Worm (Caenorhabditis elegans) whole organism, L1 larva: ENCODE data around the gene srt-27.

Source experiments
- C04F5.9 ChIP-seq: sonication (generic microtip); optimal IDR thresholded peaks from 2 replicates; lab custom pipeline; 2016; ENCODE audit warnings: missing genetic modification characterization, missing compliant biosample characterization
- C16A3.4 ChIP-seq: fragments of 150-350 bp; optimal IDR thresholded peaks from 2 replicates; lab custom pipeline; 2014; ENCODE audit warnings: missing biosample characterization, missing genetic modification characterization
- C34B4.2 ChIP-seq: sonication (generic microtip); optimal IDR thresholded peaks from 2 replicates; lab custom pipeline; 2017; ENCODE audit warnings: mild to moderate bottlenecking, missing genetic modification characterization, missing compliant biosample characterization
- F16B12.6 ChIP-seq: fragments of 150-350 bp; optimal IDR thresholded peaks from 2 replicates; lab custom pipeline; 2014; ENCODE audit warnings: missing biosample characterization, missing genetic modification characterization
- aha-1 ChIP-seq: fragments of 150-350 bp; optimal IDR thresholded peaks from 2 replicates; lab custom pipeline; 2014; ENCODE audit warnings: missing biosample characterization, missing genetic modification characterization
- alr-1 ChIP-seq: fragments of 200-800 bp; sonication (Bioruptor generic); optimal IDR thresholded peaks from 2 replicates; lab custom pipeline; 2018; ENCODE audit warnings: borderline replicate concordance, mild to moderate bottlenecking, missing genetic modification characterization, missing compliant biosample characterization
- ceh-63 ChIP-seq: fragments of 200-800 bp; sonication (Bioruptor generic); optimal IDR thresholded peaks from 2 replicates; lab custom pipeline; 2018; ENCODE audit warnings: mild to moderate bottlenecking, missing genetic modification characterization, missing compliant biosample characterization
- ceh-82 ChIP-seq, 3 experiments: fragments of 150-350 bp in 1 of 3; sonication (generic microtip) in 2 of 3; optimal IDR thresholded peaks; 2 replicates each; lab custom pipeline; 2014 to 2017; ENCODE audit warnings: missing biosample characterization in 3 of 3, missing genetic modification characterization in 3 of 3
- ceh-88 ChIP-seq: fragments of 200-800 bp; sonication (Bioruptor generic); IDR thresholded peaks from 2 replicates; pipeline ENCODE4 v1.3.6; 2022; ENCODE audit warnings: missing genetic modification characterization, missing compliant biosample characterization
- ces-1 ChIP-seq: fragments of 150-350 bp; optimal IDR thresholded peaks from 2 replicates; lab custom pipeline; 2014; ENCODE audit warnings: missing biosample characterization, missing genetic modification reagents, missing genetic modification characterization
- dsc-1 ChIP-seq: sonication (generic microtip); optimal IDR thresholded peaks from 2 replicates; lab custom pipeline; 2016; ENCODE audit warnings: mild to moderate bottlenecking, missing genetic modification characterization, missing compliant biosample characterization
- efl-1 ChIP-seq, 4 experiments: fragments of 150-350 bp; optimal IDR thresholded peaks in 3 of 4; peaks in 1 of 4; 1 replicate in 1 of 4; 2 replicates in 3 of 4; lab custom pipeline; 2014; ENCODE audit warnings: missing biosample characterization in 2 of 4, missing genetic modification characterization in 2 of 4, missing genetic modification reagents in 2 of 4
- efl-3 ChIP-seq: fragments of 200-800 bp; sonication (Bioruptor generic); optimal IDR thresholded peaks from 2 replicates; lab custom pipeline; 2018; ENCODE audit warnings: mild to moderate bottlenecking, missing genetic modification characterization, missing compliant biosample characterization
- elt-2 ChIP-seq: sonication (generic microtip); optimal IDR thresholded peaks from 2 replicates; lab custom pipeline; 2016; ENCODE audit warnings: missing genetic modification characterization, mild to moderate bottlenecking, inconsistent platforms, missing compliant biosample characterization, missing genetic modification reagents
- ets-5 ChIP-seq: fragments of 200-800 bp; sonication (Bioruptor generic); IDR thresholded peaks from 2 replicates; pipeline ENCODE4 v1.3.6; 2022; ENCODE audit warnings: missing genetic modification characterization, missing compliant biosample characterization
- fkh-4 ChIP-seq: sonication (generic microtip); optimal IDR thresholded peaks from 2 replicates; lab custom pipeline; 2016; ENCODE audit warnings: missing compliant biosample characterization, missing genetic modification characterization, borderline replicate concordance
- fkh-8 ChIP-seq: sonication (generic microtip); optimal IDR thresholded peaks from 2 replicates; lab custom pipeline; 2016; ENCODE audit warnings: mild to moderate bottlenecking, missing genetic modification characterization, missing compliant biosample characterization
- grh-1 ChIP-seq: fragments of 200-800 bp; sonication (Bioruptor generic); IDR thresholded peaks from 2 replicates; pipeline ENCODE4 v1.3.6; 2022; ENCODE audit warnings: missing genetic modification reagents, missing genetic modification characterization, missing compliant biosample characterization
- hpl-2 ChIP-seq: fragments of 150-350 bp; optimal IDR thresholded peaks from 2 replicates; lab custom pipeline; 2014; ENCODE audit warnings: missing biosample characterization, missing genetic modification reagents, missing genetic modification characterization
- lin-13 ChIP-seq: fragments of 150-350 bp; optimal IDR thresholded peaks from 2 replicates; lab custom pipeline; 2014; ENCODE audit warnings: missing biosample characterization, missing genetic modification reagents, missing genetic modification characterization
- lin-14 ChIP-seq: fragments of 200-800 bp; sonication (Bioruptor generic); optimal IDR thresholded peaks from 2 replicates; lab custom pipeline; 2018; ENCODE audit warnings: mild to moderate bottlenecking, missing genetic modification characterization, moderate library complexity, missing compliant biosample characterization
- mep-1 ChIP-seq: fragments of 150-350 bp; optimal IDR thresholded peaks from 2 replicates; lab custom pipeline; 2014; ENCODE audit warnings: missing biosample characterization, missing genetic modification characterization
- nhr-28 ChIP-seq: fragments of 150-350 bp; optimal IDR thresholded peaks from 2 replicates; lab custom pipeline; 2014; ENCODE audit warnings: missing biosample characterization, missing genetic modification characterization
- nhr-47 ChIP-seq: sonication (generic microtip); optimal IDR thresholded peaks from 2 replicates; lab custom pipeline; 2016; ENCODE audit warnings: mild to moderate bottlenecking, missing genetic modification characterization, moderate library complexity, missing compliant biosample characterization
- nhr-76 ChIP-seq: sonication (generic microtip); optimal IDR thresholded peaks from 2 replicates; lab custom pipeline; 2017; ENCODE audit warnings: missing biosample characterization, missing genetic modification characterization
- nhr-90 ChIP-seq: sonication (generic microtip); optimal IDR thresholded peaks from 2 replicates; lab custom pipeline; 2016; ENCODE audit warnings: mild to moderate bottlenecking, missing genetic modification characterization, missing compliant biosample characterization; ENCODE audit not compliant: poor library complexity
- pqm-1 ChIP-seq: sonication (generic microtip); optimal IDR thresholded peaks from 3 replicates; lab custom pipeline; 2017; ENCODE audit warnings: missing biosample characterization, missing genetic modification characterization
- rnt-1 ChIP-seq: sonication (generic microtip); optimal IDR thresholded peaks from 2 replicates; lab custom pipeline; 2016; ENCODE audit warnings: mild to moderate bottlenecking, missing genetic modification characterization, moderate library complexity, missing compliant biosample characterization
- skn-1 ChIP-seq: fragments of 150-350 bp; optimal IDR thresholded peaks from 2 replicates; lab custom pipeline; 2014; ENCODE audit warnings: missing biosample characterization, missing genetic modification characterization
- snpc-4 ChIP-seq: fragments of 150-350 bp; optimal IDR thresholded peaks from 2 replicates; lab custom pipeline; 2014; ENCODE audit warnings: missing biosample characterization, missing genetic modification characterization
- snu-23 ChIP-seq: sonication (generic microtip); optimal IDR thresholded peaks from 2 replicates; lab custom pipeline; 2016; ENCODE audit warnings: missing genetic modification characterization, missing compliant biosample characterization
- swsn-7 ChIP-seq: sonication (generic microtip); optimal IDR thresholded peaks from 2 replicates; lab custom pipeline; 2016; ENCODE audit warnings: missing genetic modification characterization, missing compliant biosample characterization
- tlp-1 ChIP-seq: fragments of 150-350 bp; optimal IDR thresholded peaks from 2 replicates; lab custom pipeline; 2014; ENCODE audit warnings: missing biosample characterization, missing genetic modification characterization
- ztf-4 ChIP-seq: fragments of 150-350 bp; optimal IDR thresholded peaks from 2 replicates; lab custom pipeline; 2014; ENCODE audit warnings: missing biosample characterization, missing genetic modification characterization

The srt-27 gene

DNA sequence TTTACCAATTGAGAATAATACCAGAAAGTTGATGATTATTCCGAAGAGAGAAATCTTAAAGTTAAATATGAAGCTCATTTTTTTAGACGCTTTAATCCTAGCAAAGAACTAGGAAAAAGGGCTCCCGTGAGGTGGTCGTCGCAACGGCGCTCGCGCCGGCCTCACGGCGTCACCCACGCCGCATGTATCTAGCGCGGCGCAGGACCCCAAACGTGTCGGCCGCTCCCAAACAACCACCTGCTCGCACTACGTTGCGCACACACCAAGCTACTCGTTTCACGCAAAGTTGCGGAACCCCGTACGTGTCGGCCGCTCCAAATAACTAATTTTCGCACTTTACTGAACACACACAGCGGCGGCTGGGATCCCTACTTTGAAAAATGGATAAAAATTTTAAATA, 25.7 kb upstream of the srt-27 start:
- TF ChIP-seq nhr-90 (tag; lab: Kevin White, UChicago), result no peak
- no peak for TF ChIP-seq ztf-4
- no peak for TF ChIP-seq tlp-1 (tag; lab: Kevin White, UChicago)
- TF ChIP-seq C04F5.9 (tag; lab: Kevin White, UChicago), result no peak
- TF ChIP-seq ces-1 (GFP tag; lab: Kevin White, UChicago), result no peak
- no peak for TF ChIP-seq nhr-47 (tag; lab: Kevin White, UChicago)
- TF ChIP-seq ceh-63, result no peak
- TF ChIP-seq alr-1 (tag; lab: Kevin White, UChicago), result no peak
- no peak for TF ChIP-seq hpl-2 (GFP tag; lab: Kevin White, UChicago)
- TF ChIP-seq ceh-82 (tag; optimal IDR thresholded peaks at IDR 0.05; lab: Kevin White, UChicago), result no peak
- TF ChIP-seq skn-1 (tag; lab: Kevin White, UChicago), result no peak
- TF ChIP-seq mep-1 (tag; lab: Kevin White, UChicago), result no peak
- no peak for TF ChIP-seq ceh-88 (GFP tag; lab: Robert Waterston, UW)
- no peak for TF ChIP-seq elt-2 (tag; lab: Kevin White, UChicago)
- TF ChIP-seq efl-3, result no peak
- no peak for TF ChIP-seq nhr-28 (tag; lab: Kevin White, UChicago)

DNA sequence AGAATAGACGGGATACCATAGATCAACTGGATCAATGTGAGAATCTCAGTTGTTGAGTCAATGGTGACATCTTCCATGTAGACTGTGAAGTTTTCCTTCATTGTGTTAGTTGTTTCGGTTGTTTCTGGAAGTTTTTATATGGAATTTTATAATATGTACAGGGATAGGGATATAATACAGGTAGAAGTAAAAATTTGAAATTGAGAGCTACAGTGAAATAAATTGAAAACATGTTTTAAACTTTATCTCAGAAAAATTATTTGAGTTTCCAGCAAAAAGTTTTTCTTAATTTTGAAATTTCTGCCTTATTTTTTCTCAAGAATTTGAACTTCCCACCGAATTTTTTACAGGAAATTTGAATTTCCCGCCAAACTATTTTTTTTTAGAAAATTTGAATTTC, 21.6 kb upstream of the srt-27 start, which contains the start of gene srg-62:
TSS of gene srg-62 (minus strand) at position 101 of the 400 bp plus-strand sequence.
- TF ChIP-seq nhr-28 (tag; lab: Kevin White, UChicago) (no peak), lin-14 (no peak), ets-5 (no peak), C34B4.2 (tag; lab: Kevin White, UChicago) (no peak), grh-1 (no peak), rnt-1 (tag; lab: Kevin White, UChicago) (no peak), snu-23 (GFP tag; lab: Kevin White, UChicago) (no peak), pqm-1 (no peak), dsc-1 (tag; lab: Kevin White, UChicago) (no peak), efl-3 (no peak), alr-1 (tag; lab: Kevin White, UChicago) (no peak)

- no peak for TF ChIP-seq efl-3
- no peak for TF ChIP-seq nhr-76 (tag; lab: Kevin White, UChicago)
Measured at ce11 chrV:2740228-2740627, 19.6 kb upstream of the srt-27 start, which contains the start of gene srg-61. Gene srg-61, minus strand, starts transcription at chrV:2740328.

- TF ChIP-seq efl-1 (optimal IDR thresholded peaks at IDR 0.05; lab: Kevin White, UChicago) (no peak), efl-1 (GFP tag; optimal IDR thresholded peaks at IDR 0.05 in 1 of 2; lab: Kevin White, UChicago) (no peak), mep-1 (tag; lab: Kevin White, UChicago) (no peak), lin-13 (GFP tag; lab: Kevin White, UChicago) (no peak), fkh-4 (tag; lab: Kevin White, UChicago) (no peak), snpc-4 (tag; lab: Kevin White, UChicago) (peak; percentile 63), ceh-88 (GFP tag; lab: Robert Waterston, UW) (no peak), C16A3.4 (tag; lab: Kevin White, UChicago) (no peak)
Measured at ce11 chrV:2739607-2740006, 18.9 kb upstream of the srt-27 start.

DNA sequence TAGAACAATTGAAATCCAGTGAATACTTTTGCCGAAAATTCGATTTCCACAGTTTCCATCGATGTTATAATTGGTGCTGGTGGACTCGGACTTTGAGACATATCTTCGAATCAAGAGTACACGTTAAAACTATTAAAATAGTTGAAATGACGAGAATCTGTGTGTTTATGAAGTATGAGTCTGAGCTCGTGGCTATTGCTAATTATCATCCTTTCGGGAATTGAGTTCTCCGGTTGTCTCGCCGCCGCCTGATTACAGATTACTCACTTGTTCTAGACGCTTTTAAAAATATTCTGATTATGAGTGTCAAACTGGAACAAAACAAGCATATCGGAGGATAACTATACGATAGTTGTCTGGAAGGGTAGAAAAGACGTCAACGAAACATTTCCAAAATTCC, 17.5 kb upstream of the srt-27 start, which contains the start of gene srg-56:
TSS of gene srg-56 (minus strand) at position 101 of the 400 bp plus-strand sequence.
- TF ChIP-seq fkh-8 (tag; lab: Kevin White, UChicago) (peak; percentile 18), swsn-7 (tag; lab: Kevin White, UChicago) (no peak)

DNA sequence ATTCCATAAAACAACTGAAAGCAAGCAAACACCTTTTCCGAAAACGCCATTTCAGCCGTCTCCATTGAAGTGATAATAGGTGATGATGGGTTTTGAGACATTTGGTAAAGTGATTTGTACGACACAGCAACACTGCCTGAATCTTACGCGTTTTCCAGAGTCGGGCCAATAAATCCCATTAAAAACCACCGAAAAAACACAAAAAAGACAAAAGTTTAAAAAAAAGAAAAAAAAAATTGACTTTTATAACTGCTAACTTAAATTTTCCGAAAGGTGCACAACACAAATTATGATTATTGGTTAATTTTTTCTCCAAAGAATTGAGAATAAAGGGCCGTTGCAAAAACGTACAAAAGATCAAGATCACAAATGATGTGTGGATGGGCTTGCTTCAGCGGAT, 13.7 kb upstream of the srt-27 start, which contains the start of gene srg-57:
TSS of gene srg-57 (minus strand) at position 101 of the 400 bp plus-strand sequence.
- TF ChIP-seq aha-1 (tag; lab: Kevin White, UChicago), result no peak
- TF ChIP-seq F16B12.6 (tag; lab: Kevin White, UChicago), result no peak
